Worm (Caenorhabditis elegans) whole organism, dauer: ENCODE results near the gene mbr-1.

Experiments
- unc-62 ChIP-seq: sonication (generic microtip); optimal IDR thresholded peaks from 2 replicates; lab custom pipeline; 2017; ENCODE audit warnings: missing biosample characterization, missing genetic modification reagents, missing genetic modification characterization

Gene mbr-1

DNA sequence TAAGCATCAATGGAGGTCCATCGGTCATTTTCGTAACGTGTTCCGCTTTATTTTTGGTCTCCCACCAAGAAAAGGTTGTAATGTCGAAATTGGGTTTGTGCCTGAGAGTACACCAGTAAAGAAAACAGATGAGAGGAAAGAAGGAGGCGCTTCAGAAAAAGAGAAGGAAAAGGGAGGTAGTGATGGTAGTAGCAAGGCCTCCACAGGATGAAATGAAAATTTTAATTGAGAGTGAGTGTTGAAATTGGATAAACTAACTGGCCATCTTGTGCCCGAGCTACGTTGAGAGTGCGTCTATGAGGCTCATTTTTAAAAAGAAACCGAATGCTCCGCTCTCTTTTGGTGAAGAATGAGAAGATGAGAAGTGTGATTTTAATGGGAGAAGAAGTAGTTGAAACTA is 24.5 kb upstream of the mbr-1 start, which contains the start of gene R07A4.2:
R07A4.2 (minus strand) TSS at position 101 of the 400 bp plus-strand sequence.
- no peak for TF ChIP-seq unc-62

- no peak for TF ChIP-seq unc-62
Measured at ce11 chrX:10734026-10734425, 12.2 kb upstream of the mbr-1 start, which contains the start of gene egl-36. egl-36 (plus strand) TSS chrX:10734326.

DNA sequence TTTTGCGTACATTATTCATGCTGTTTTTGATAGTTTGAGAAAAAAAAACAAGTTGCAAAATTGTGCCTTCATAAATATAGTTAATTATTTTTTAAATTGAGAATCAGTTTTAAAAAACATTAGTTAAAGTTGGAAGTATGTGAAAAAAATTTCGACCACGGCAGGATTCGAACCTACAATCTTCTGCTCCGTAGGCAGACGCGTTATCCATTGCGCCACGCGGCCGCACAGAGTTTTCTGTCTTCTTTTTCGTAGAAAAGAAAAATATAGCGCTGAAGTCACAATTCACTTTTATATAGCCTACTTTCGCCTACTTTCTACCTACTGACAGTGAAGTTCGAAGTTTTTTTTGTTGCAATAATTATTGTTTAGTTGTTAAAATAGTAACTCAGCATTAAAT is 10.0 kb upstream of the mbr-1 start:
- no peak for TF ChIP-seq unc-62

- no peak for TF ChIP-seq unc-62
Measured at ce11 chrX:10727696-10728095, 5.8 kb upstream of the mbr-1 start.

DNA sequence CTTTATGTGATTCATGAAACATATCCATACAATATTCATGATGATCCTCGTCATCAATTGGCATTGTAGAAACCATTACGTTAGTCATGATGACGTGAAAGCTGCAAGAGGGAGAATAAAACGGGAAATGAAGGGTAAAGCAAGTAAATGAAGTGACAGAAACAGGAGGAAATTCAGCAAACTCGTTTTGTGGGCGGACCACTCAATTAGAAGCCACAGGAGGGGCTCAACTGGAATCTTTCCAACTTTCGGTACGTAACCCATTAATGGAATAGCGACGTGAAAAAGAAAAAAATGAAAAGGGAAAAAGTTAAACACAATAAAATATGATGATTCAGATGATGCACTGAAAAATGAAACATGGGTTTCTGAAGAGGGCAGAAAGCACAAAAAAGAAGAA is 4.8 kb downstream of the mbr-1 start, which contains the start of gene T01C1.4:
T01C1.4 (minus strand) TSS at position 101 of the 400 bp plus-strand sequence.
- no peak for TF ChIP-seq unc-62

DNA sequence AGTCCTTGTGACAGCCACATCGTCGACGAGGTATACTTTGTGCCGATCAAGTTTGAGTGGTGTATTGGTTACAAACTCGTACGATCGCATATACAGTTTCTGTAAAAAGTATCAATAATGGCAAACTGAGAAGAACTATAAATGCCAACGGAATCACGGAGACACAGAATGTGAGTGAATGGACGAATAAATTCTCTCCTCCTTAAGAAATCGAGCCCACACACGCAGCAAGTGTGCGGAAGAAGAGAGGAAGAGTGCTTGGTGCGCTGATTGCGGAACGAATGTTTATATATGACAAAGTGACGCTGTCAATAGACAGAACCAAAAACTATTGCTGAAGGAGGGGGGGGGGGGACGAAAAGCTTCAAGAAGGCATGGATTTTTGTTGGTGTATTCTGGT is 10.1 kb downstream of the mbr-1 start, which contains the start of gene rhgf-1:
rhgf-1 (minus strand) TSS at position 101 of the 400 bp plus-strand sequence.
- no peak for TF ChIP-seq unc-62

ce11 chrX:10704329-10704728 is 17.5 kb downstream of the mbr-1 start:
- no peak for TF ChIP-seq unc-62

DNA sequence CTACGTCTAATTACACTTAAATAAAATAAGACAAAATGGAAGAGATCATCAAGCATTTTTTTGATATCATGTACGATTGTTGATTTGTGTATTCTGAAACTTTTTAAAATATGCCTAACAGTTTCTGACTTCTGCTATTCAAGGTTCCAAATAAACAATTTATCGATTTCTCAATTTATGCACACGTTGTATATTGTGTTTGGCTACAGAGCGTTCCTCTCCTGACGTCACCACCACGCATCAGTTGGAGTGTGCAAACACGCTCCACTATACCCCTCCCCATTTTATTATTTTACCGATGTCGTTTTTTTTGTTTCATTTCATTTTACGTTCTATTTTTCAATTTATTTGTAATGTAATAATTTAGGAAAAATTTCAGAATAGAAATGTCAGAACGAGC is 26.9 kb downstream of the mbr-1 start, which contains the start of gene plpp-1.3:
plpp-1.3 (plus strand) TSS at position 380 of the 400 bp plus-strand sequence.
- no peak for TF ChIP-seq unc-62

DNA sequence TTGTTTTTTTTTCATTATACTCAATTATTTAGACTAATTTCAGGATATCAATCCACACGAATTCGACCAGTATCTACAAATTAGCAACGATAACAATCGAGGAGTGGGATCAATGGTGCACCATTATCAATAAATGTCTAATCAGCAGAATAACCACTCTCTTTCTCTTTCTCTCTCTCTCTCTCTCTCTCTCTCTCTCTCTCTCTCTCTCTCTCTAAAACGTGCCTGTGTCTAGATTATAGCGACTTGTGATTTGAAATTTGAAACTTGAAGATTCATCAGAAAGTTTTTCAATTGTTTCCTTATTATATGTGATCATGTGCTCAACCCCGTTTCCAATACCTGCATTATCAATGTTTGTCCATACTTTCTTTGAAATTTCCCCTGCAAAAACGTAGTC is 27.6 kb downstream of the mbr-1 start:
- TF ChIP-seq unc-62, result no peak

DNA sequence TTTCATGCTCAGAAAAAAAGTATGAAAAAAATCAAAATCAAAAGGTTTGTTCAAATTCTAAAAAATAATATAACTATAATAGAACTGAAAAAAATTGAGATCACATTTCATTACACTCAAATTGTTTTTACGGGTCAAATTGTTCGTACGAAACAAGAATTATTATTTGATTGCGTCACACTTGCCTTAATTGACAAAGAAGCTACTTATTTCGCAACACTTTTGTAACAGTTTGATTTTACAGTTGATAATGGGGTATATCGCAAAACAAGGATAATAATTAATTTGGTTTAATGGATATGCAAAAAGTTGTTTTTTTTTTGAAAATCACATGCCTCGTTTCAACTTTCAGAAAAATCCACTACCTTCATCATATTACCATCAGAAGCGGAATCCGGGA is 29.8 kb downstream of the mbr-1 start:
- no peak for TF ChIP-seq unc-62

DNA sequence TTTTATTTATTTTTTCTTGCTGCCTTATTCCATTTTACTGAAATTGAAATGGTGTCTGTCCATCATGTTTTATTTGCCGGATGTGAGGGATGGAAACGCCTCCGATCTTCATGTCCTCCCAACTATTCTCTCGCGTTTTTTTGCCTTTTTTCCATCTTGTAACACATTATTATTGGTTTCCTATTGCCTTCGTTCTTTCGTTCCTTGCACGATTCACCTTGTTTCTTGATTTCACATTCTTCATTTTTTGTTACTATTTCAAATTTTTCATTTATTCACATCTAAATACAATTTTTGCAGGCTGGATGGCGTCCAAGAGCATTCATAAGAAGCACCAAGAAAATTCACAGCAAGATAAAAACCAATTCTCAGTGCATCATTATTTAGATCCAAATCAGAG is 30.2 kb downstream of the mbr-1 start, which contains the start of gene yap-1:
yap-1 (plus strand) TSS at position 301 of the 400 bp plus-strand sequence.
- TF ChIP-seq unc-62, result no peak

ce11 chrX:10691232-10691631 is 30.6 kb downstream of the mbr-1 start:
- no peak for TF ChIP-seq unc-62

- no peak for TF ChIP-seq unc-62
Measured at ce11 chrX:10689729-10690128, 32.1 kb downstream of the mbr-1 start.

- no peak for TF ChIP-seq unc-62
Measured at ce11 chrX:10688311-10688710, 33.5 kb downstream of the mbr-1 start.

DNA sequence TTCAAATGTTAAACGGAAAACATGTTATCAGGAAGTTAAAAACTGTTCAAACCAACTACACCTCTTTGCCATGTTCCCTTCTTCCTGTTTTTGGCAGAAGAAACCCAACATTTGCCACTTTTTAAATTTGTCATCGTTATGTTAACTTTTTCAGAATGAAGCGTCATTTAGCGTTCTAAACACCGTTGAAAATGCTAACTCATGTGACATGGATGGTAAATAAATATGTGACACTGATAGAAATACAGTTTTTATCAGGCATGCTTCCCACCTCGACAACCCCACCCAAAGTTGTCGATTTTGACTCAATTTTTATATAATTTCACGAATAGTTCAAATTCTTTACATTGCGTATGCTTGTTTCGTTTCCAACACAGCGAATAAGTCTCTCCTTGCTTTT is 34.5 kb downstream of the mbr-1 start:
- TF ChIP-seq unc-62, result no peak

ce11 chrX:10686487-10686886 is 35.4 kb downstream of the mbr-1 start:
- no peak for TF ChIP-seq unc-62

DNA sequence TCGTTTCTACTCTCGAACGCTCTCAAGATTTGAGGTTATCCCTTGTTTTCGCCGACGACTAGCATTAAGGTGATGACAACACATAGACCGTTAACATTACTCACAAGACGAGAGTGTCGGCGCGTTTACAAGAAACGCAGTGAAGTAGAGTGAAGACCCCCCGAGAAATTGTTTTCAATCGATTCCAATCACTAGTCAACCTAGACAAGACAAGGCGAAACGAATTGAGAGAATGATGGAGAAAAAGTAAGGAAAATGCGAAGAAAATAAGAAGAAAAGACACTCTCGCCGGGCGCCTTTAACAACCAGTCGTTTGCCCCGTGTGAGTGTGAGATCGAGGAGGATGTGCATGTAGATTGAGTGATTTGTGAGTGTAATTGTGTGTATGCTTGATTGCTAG is 37.3 kb downstream of the mbr-1 start:
- TF ChIP-seq unc-62, result no peak

- TF ChIP-seq unc-62, result no peak
Measured at ce11 chrX:10681698-10682097, 40.2 kb downstream of the mbr-1 start, which contains the start of gene phf-31. phf-31 (plus strand) TSS chrX:10681998.

ce11 chrX:10679193-10679592 is 42.7 kb downstream of the mbr-1 start:
- no peak for TF ChIP-seq unc-62
